Worm (Caenorhabditis elegans): ENCODE data around the gene pudl-1.

Gene pudl-1

ce11 chrIV:2805525-2805924 lies 27.2 kb upstream of the pudl-1 start, which contains the start of gene Y54G2A.45 (continued):
- 0 out of 2 replicates have a peak, but pooled peaks have one; percentile 12 for TF ChIP-seq mxl-2 (GFP tag; conservative IDR thresholded peaks at IDR 0.05)
- no peak for TF ChIP-seq ces-1 (GFP tag; optimal IDR thresholded peaks at IDR 0.05)
- peak; percentile 53; the same call in 1 of the 2 replicates for TF ChIP-seq mdt-29 (GFP tag; IDR thresholded peaks at IDR 0.05)
- peak; percentile 72; the same call in 1 of the 2 replicates for TF ChIP-seq dmd-9 (GFP tag; IDR thresholded peaks at IDR 0.05)
- peak; percentile 78 for TF ChIP-seq mep-1 (tag; optimal IDR thresholded peaks at IDR 0.05)
- peak; percentile 65 for TF ChIP-seq ceh-20 (GFP tag; IDR thresholded peaks at IDR 0.05)
- TF ChIP-seq madf-5 (GFP tag; IDR thresholded peaks at IDR 0.05): peak; percentile 47 to 76; a peak in 3 of 4 replicates
- TF ChIP-seq tag-97 (GFP tag; IDR thresholded peaks at IDR 0.05): no peak
- no peak for TF ChIP-seq lin-15B (tag; optimal IDR thresholded peaks at IDR 0.05)
- peak in 1 of 2 experiments; percentile 32 for TF ChIP-seq mdl-1 (tag; optimal IDR thresholded peaks at IDR 0.05)
- TF ChIP-seq egl-27 (tag; optimal IDR thresholded peaks at IDR 0.05): no peak
- no peak for TF ChIP-seq set-16 (GFP tag; IDR thresholded peaks at IDR 0.05)
- no peak for TF ChIP-seq sdz-12 (GFP tag; optimal IDR thresholded peaks at IDR 0.05)
- peak; percentile 80 for TF ChIP-seq lin-38 (GFP tag; IDR thresholded peaks at IDR 0.05)
- no peak for TF ChIP-seq daf-12 (tag; optimal IDR thresholded peaks at IDR 0.05)
- peak; percentile 60 to 78 for TF ChIP-seq daf-16 (GFP tag; optimal IDR thresholded peaks at IDR 0.05)
- TF ChIP-seq daf-16 (tag; optimal IDR thresholded peaks at IDR 0.05): peak; percentile 89
- TF ChIP-seq nhr-111 (GFP tag; optimal IDR thresholded peaks at IDR 0.05): no peak

ce11 chrIV:2808154-2808553 lies 24.6 kb upstream of the pudl-1 start:
- TF ChIP-seq ceh-28 (tag; optimal IDR thresholded peaks at IDR 0.05) (no peak), dmd-8 (GFP tag; IDR thresholded peaks at IDR 0.05) (0 out of 2 replicates have a peak, but pooled peaks have one; percentile 53), Y48G9A.11 (GFP tag; IDR thresholded peaks at IDR 0.05) (no peak), saeg-2 (GFP tag; IDR thresholded peaks at IDR 0.05) (no peak), php-3 (GFP tag; IDR thresholded peaks at IDR 0.05) (0 out of 2 replicates have a peak, but pooled peaks have one; percentile 25), arid-1 (GFP tag; conservative IDR thresholded peaks at IDR 0.05) (0 out of 2 replicates have a peak, but pooled peaks have one; percentile 46), ceh-44 (GFP tag; IDR thresholded peaks at IDR 0.05) (no peak), cey-2 (tag; optimal IDR thresholded peaks at IDR 0.05; ENCODE audit: borderline replicate concordance, insufficient read depth) (no peak), mes-2 (tag; optimal IDR thresholded peaks at IDR 0.05; ENCODE audit: poor library complexity, severe bottlenecking) (peak; percentile 43), nhr-102 (tag; optimal IDR thresholded peaks at IDR 0.05) (no peak), T26A8.4 (GFP tag; IDR thresholded peaks at IDR 0.05) (no peak), vab-7 (GFP tag; IDR thresholded peaks at IDR 0.05) (peak; percentile 67; the same call in 1 of the 2 replicates), hlh-30 (tag; optimal IDR thresholded peaks at IDR 0.05; ENCODE audit: insufficient read depth) (peak; percentile 46), Y105C5A.15 (GFP tag; IDR thresholded peaks at IDR 0.05) (0 out of 2 replicates have a peak, but pooled peaks have one; percentile 42), daf-16 (GFP tag; optimal IDR thresholded peaks at IDR 0.05) (peak in 1 of 2 experiments; percentile 5), daf-16 (tag; optimal IDR thresholded peaks at IDR 0.05) (peak; percentile 18), duxl-1 (tag; optimal IDR thresholded peaks at IDR 0.05; ENCODE audit: poor library complexity) (no peak), madf-9 (GFP tag; conservative IDR thresholded peaks at IDR 0.05) (no peak), dve-1 (tag; optimal IDR thresholded peaks at IDR 0.05; ENCODE audit: insufficient read depth) (no peak), lin-13 (GFP tag; optimal IDR thresholded peaks at IDR 0.05) (no peak), sdz-12 (GFP tag; optimal IDR thresholded peaks at IDR 0.05) (no peak), lim-7 (GFP tag; IDR thresholded peaks at IDR 0.05) (peak; percentile 75), F49E8.2 (tag; optimal IDR thresholded peaks at IDR 0.05; ENCODE audit: borderline replicate concordance) (no peak), F44E2.7 (GFP tag; IDR thresholded peaks at IDR 0.05) (0 out of 2 replicates have a peak, but pooled peaks have one; percentile 67), mxl-3 (GFP tag; optimal IDR thresholded peaks at IDR 0.05) (peak; percentile 6), nhr-25 (tag; optimal IDR thresholded peaks at IDR 0.05; ENCODE audit: borderline replicate concordance, insufficient read depth) (no peak), tra-1 (GFP tag; IDR thresholded peaks at IDR 0.05) (peak; percentile 67; the same call in 1 of the 2 replicates), F26F4.8 (GFP tag; conservative IDR thresholded peaks at IDR 0.05) (0 out of 2 replicates have a peak, but pooled peaks have one; percentile 55), ceh-62 (tag; optimal IDR thresholded peaks at IDR 0.05) (no peak), fkh-10 (GFP tag; optimal IDR thresholded peaks at IDR 0.05) (no peak), gei-8 (GFP tag; optimal IDR thresholded peaks at IDR 0.05) (no peak), tag-97 (GFP tag; IDR thresholded peaks at IDR 0.05) (no peak), ceh-32 (tag; optimal IDR thresholded peaks at IDR 0.05; ENCODE audit: poor library complexity) (no peak), lin-15B (tag; optimal IDR thresholded peaks at IDR 0.05) (no peak)
